Worm (Caenorhabditis elegans) whole organism, L4/young adult: ENCODE data around the gene acl-7.

Experiments
- W03F9.2 ChIP-seq: fragments of 150-350 bp; optimal IDR thresholded peaks from 2 replicates; lab custom pipeline; 2014; ENCODE audit warnings: missing biosample characterization, missing genetic modification characterization
- dao-5 ChIP-seq: sonication (generic microtip); optimal IDR thresholded peaks from 2 replicates; lab custom pipeline; 2016; ENCODE audit warnings: missing genotype, missing genetic modification characterization, moderate library complexity, missing compliant biosample characterization
- him-1 ChIP-seq: sonication (generic microtip); optimal IDR thresholded peaks from 2 replicates; lab custom pipeline; 2016; ENCODE audit warnings: missing genotype, missing genetic modification reagents, missing genetic modification characterization, missing compliant biosample characterization

acl-7 gene

ce11 chrII:12810709-12811108 is 5.6 kb downstream of the acl-7 start, which contains the start of gene Y46G5A.20:
Gene Y46G5A.20, plus strand, starts transcription at chrII:12811009.
- TF ChIP-seq him-1 (no peak), dao-5 (tag; lab: Kevin White, UChicago) (no peak), W03F9.2 (no peak)

- TF ChIP-seq him-1 (no peak), W03F9.2 (no peak), dao-5 (tag; lab: Kevin White, UChicago) (no peak)
Observed at ce11 chrII:12809725-12810124, 6.5 kb downstream of the acl-7 start.

- TF ChIP-seq W03F9.2 (no peak), dao-5 (tag; lab: Kevin White, UChicago) (no peak), him-1 (no peak)
Observed at ce11 chrII:12808746-12809145, 7.5 kb downstream of the acl-7 start.

- TF ChIP-seq dao-5 (tag; lab: Kevin White, UChicago): no peak
- no peak for TF ChIP-seq W03F9.2
- no peak for TF ChIP-seq him-1
Observed at ce11 chrII:12806602-12807182, 9.6 kb downstream of the acl-7 start, which contains the start of gene spds-1. Gene spds-1, plus strand, starts transcription at chrII:12806899.

ce11 chrII:12805765-12806384 is 10.4 kb downstream of the acl-7 start:
- peak; percentile 23 for TF ChIP-seq him-1
- no peak for TF ChIP-seq dao-5 (tag; lab: Kevin White, UChicago)
- no peak for TF ChIP-seq W03F9.2

ce11 chrII:12805161-12805560 is 11.1 kb downstream of the acl-7 start, which contains the start of the genes Y46G5A.18 and Y46G5A.47:
Gene Y46G5A.18, minus strand, starts transcription at chrII:12805261.
Gene Y46G5A.47, minus strand, starts transcription at chrII:12805306.
- TF ChIP-seq dao-5 (tag; lab: Kevin White, UChicago) (no peak), him-1 (no peak), W03F9.2 (no peak)

- TF ChIP-seq W03F9.2 (peak; percentile 3), dao-5 (tag; lab: Kevin White, UChicago) (no peak), him-1 (no peak)
Observed at ce11 chrII:12799927-12800522, 16.2 kb downstream of the acl-7 start.

ce11 chrII:12799364-12799763 is 16.9 kb downstream of the acl-7 start:
- TF ChIP-seq dao-5 (tag; lab: Kevin White, UChicago): no peak
- TF ChIP-seq W03F9.2: no peak
- no peak for TF ChIP-seq him-1

- TF ChIP-seq him-1: no peak
Observed at ce11 chrII:12798814-12799213, 17.4 kb downstream of the acl-7 start.

- TF ChIP-seq dao-5 (tag; lab: Kevin White, UChicago) (no peak), W03F9.2 (no peak), him-1 (no peak)
Observed at ce11 chrII:12797211-12797794, 19.0 kb downstream of the acl-7 start.

- TF ChIP-seq dao-5 (tag; lab: Kevin White, UChicago) (no peak), him-1 (no peak), W03F9.2 (no peak)
Observed at ce11 chrII:12796040-12796502, 20.2 kb downstream of the acl-7 start, which contains the start of gene cpt-1. Gene cpt-1, minus strand, starts transcription at chrII:12796452.

- no peak for TF ChIP-seq W03F9.2
- TF ChIP-seq him-1: no peak
- TF ChIP-seq dao-5 (tag; lab: Kevin White, UChicago): no peak
Observed at ce11 chrII:12795188-12795587, 21.1 kb downstream of the acl-7 start.

- TF ChIP-seq dao-5 (tag; lab: Kevin White, UChicago) (no peak), him-1 (no peak), W03F9.2 (no peak)
Observed at ce11 chrII:12790392-12790791, 25.9 kb downstream of the acl-7 start.

- TF ChIP-seq W03F9.2: no peak
- TF ChIP-seq dao-5 (tag; lab: Kevin White, UChicago): no peak
- no peak for TF ChIP-seq him-1
Observed at ce11 chrII:12789497-12789896, 26.8 kb downstream of the acl-7 start.

ce11 chrII:12787831-12788248 is 28.4 kb downstream of the acl-7 start, which contains the start of gene alkb-7:
Gene alkb-7, minus strand, starts transcription at chrII:12788153.
- TF ChIP-seq dao-5 (tag; lab: Kevin White, UChicago) (no peak), him-1 (no peak), W03F9.2 (no peak)
